Fruit fly (Drosophila melanogaster) whole organism, pupa: ENCODE results near the gene GstD6.
A peak's percentile ranks its signal among the peaks of the same experiment; 100 is the strongest.

Source experiments
- CG10348 ChIP-seq: fragments of 200-800 bp; sonication (Bioruptor generic); IDR thresholded peaks from 2 replicates; pipeline ENCODE4 v1.3.6; 2022; ENCODE audit warnings: missing biosample characterization, missing genetic modification characterization
- CG12605 ChIP-seq: fragments of 200-800 bp; sonication (Bioruptor generic); IDR thresholded peaks from 2 replicates; pipeline ENCODE4 v1.3.6; 2022; ENCODE audit warnings: missing biosample characterization, missing genetic modification characterization
- CG13204 ChIP-seq: fragments of 200-800 bp; sonication (Bioruptor generic); optimal IDR thresholded peaks from 2 replicates; lab custom pipeline; 2018; ENCODE audit warnings: missing biosample characterization, mild to moderate bottlenecking, missing genetic modification characterization, moderate library complexity
- CG14655 ChIP-seq: fragments of 200-800 bp; sonication (Bioruptor generic); optimal IDR thresholded peaks from 3 replicates; lab custom pipeline; 2017; ENCODE audit warnings: mild to moderate bottlenecking, missing biosample characterization, missing genetic modification reagents, missing genetic modification characterization
- CG15710 ChIP-seq: fragments of 200-800 bp; sonication (Bioruptor generic); optimal IDR thresholded peaks from 2 replicates; lab custom pipeline; 2018; ENCODE audit warnings: missing biosample characterization, mild to moderate bottlenecking, missing genetic modification characterization, moderate library complexity
- CG17806 ChIP-seq: fragments of 200-800 bp; sonication (Bioruptor generic); optimal IDR thresholded peaks from 2 replicates; lab custom pipeline; 2018; ENCODE audit warnings: missing biosample characterization, mild to moderate bottlenecking, missing genetic modification characterization, moderate library complexity
- CG32121 ChIP-seq: fragments of 200-800 bp; sonication (Bioruptor generic); IDR thresholded peaks from 2 replicates; pipeline ENCODE4 v1.3.6; 2022; ENCODE audit warnings: missing biosample characterization, missing genetic modification characterization
- CG34367 ChIP-seq: fragments of 200-800 bp; sonication (Bioruptor generic); optimal IDR thresholded peaks from 2 replicates; lab custom pipeline; 2018; ENCODE audit warnings: missing biosample characterization, mild to moderate bottlenecking, missing genetic modification characterization
- CG4496 ChIP-seq: fragments of 200-800 bp; sonication (Bioruptor generic); IDR thresholded peaks from 3 replicates; pipeline ENCODE4 v1.3.6; 2022; ENCODE audit warnings: missing biosample characterization, missing genetic modification characterization
- CG8159 ChIP-seq: fragments of 200-800 bp; sonication (Bioruptor generic); optimal IDR thresholded peaks from 3 replicates; lab custom pipeline; 2018; ENCODE audit warnings: missing biosample characterization, mild to moderate bottlenecking, missing genetic modification characterization, moderate library complexity
- CG8301 ChIP-seq: fragments of 200-800 bp; sonication (Bioruptor generic); optimal IDR thresholded peaks from 2 replicates; lab custom pipeline; 2018; ENCODE audit warnings: missing biosample characterization, mild to moderate bottlenecking, missing genetic modification characterization
- CG9948 ChIP-seq: fragments of 200-800 bp; sonication (Bioruptor generic); optimal IDR thresholded peaks from 2 replicates; lab custom pipeline; 2018; ENCODE audit warnings: missing biosample characterization, mild to moderate bottlenecking, missing genetic modification characterization, moderate library complexity
- D1 ChIP-seq: fragments of 200-800 bp; sonication (Bioruptor generic); optimal IDR thresholded peaks from 2 replicates; lab custom pipeline; 2018; ENCODE audit warnings: missing biosample characterization, mild to moderate bottlenecking, missing genetic modification characterization, moderate library complexity
- EcR ChIP-seq: fragments of 200-800 bp; sonication (Bioruptor generic); optimal IDR thresholded peaks from 3 replicates; lab custom pipeline; 2019; ENCODE audit warnings: missing biosample characterization, missing genetic modification characterization, mild to moderate bottlenecking, moderate library complexity, missing genetic modification reagents
- Ets98B ChIP-seq: fragments of 200-800 bp; sonication (Bioruptor generic); IDR thresholded peaks from 2 replicates; pipeline ENCODE4 v1.3.6; 2022; ENCODE audit warnings: missing biosample characterization, missing genetic modification characterization
- Pif1A ChIP-seq: fragments of 200-800 bp; sonication (Bioruptor generic); optimal IDR thresholded peaks from 3 replicates; lab custom pipeline; 2016; ENCODE audit warnings: missing biosample characterization, missing genetic modification characterization
- Pif1B ChIP-seq: fragments of 200-800 bp; sonication (Bioruptor generic); optimal IDR thresholded peaks from 3 replicates; lab custom pipeline; 2016; ENCODE audit warnings: missing biosample characterization, missing genetic modification characterization
- Snoo ChIP-seq: fragments of 200-800 bp; sonication (Bioruptor generic); optimal IDR thresholded peaks from 3 replicates; lab custom pipeline; 2017; ENCODE audit warnings: missing biosample characterization, mild to moderate bottlenecking, missing genetic modification characterization, inconsistent platforms
- fd96Ca ChIP-seq: fragments of 200-800 bp; sonication (Bioruptor generic); IDR thresholded peaks from 3 replicates; pipeline ENCODE4 v1.3.6; 2022; ENCODE audit warnings: missing biosample characterization, missing genetic modification characterization
- gl ChIP-seq: fragments of 200-800 bp; sonication (Bioruptor generic); optimal IDR thresholded peaks from 2 replicates; lab custom pipeline; 2018; ENCODE audit warnings: missing biosample characterization, mild to moderate bottlenecking, missing genetic modification characterization
- rn ChIP-seq: fragments of 200-800 bp; sonication (Bioruptor generic); IDR thresholded peaks from 2 replicates; pipeline ENCODE4 v1.3.6; 2022; ENCODE audit warnings: missing biosample characterization, missing genetic modification characterization

Gene GstD6

dm6 chr3R:12398054-12398453 is 21.1 kb downstream of the GstD6 start:
- TF ChIP-seq CG4496 (GFP tag; lab: Robert Waterston, UW) (no peak), CG9948 (no peak), D1 (no peak), Pif1B (GFP tag; lab: Kevin White, UChicago) (no peak), CG34367 (tag; lab: Kevin White, UChicago) (no peak)
- TF ChIP-seq, all 21 proteins: peak for 0

- TF ChIP-seq CG13204 (GFP tag; lab: Kevin White, UChicago): no peak
- no peak for TF ChIP-seq Pif1B (GFP tag; lab: Kevin White, UChicago)
- TF ChIP-seq Pif1A (GFP tag; lab: Kevin White, UChicago): no peak
- no peak for TF ChIP-seq CG8301
- TF ChIP-seq CG32121 (GFP tag; lab: Robert Waterston, UW): no peak
- TF ChIP-seq Snoo: no peak
- TF ChIP-seq EcR (GFP tag; lab: Kevin White, UChicago): no peak
- TF ChIP-seq CG4496 (GFP tag; lab: Robert Waterston, UW): no peak
- no peak for TF ChIP-seq gl (tag; lab: Kevin White, UChicago)
- TF ChIP-seq fd96Ca: no peak
- TF ChIP-seq CG14655 (GFP tag; lab: Kevin White, UChicago): no peak
- no peak for TF ChIP-seq CG10348 (GFP tag; lab: Robert Waterston, UW)
- no peak for TF ChIP-seq CG12605 (GFP tag; lab: Robert Waterston, UW)
- TF ChIP-seq CG34367 (tag; lab: Kevin White, UChicago): no peak
- TF ChIP-seq rn (GFP tag; lab: Robert Waterston, UW): no peak
- no peak for TF ChIP-seq D1
- TF ChIP-seq CG8159 (tag; lab: Kevin White, UChicago): no peak
- no peak for TF ChIP-seq Ets98B (GFP tag; lab: Robert Waterston, UW)
- no peak for TF ChIP-seq CG15710
- no peak for TF ChIP-seq CG17806 (tag; lab: Kevin White, UChicago)
Measured at dm6 chr3R:12398620-12399247, 21.8 kb downstream of the GstD6 start, which contains the start of gene Cyp9f3. Gene Cyp9f3 (minus strand): TSS chr3R:12398929.

dm6 chr3R:12401672-12402296 is 24.9 kb downstream of the GstD6 start, which contains the start of gene DNAlig3:
Gene DNAlig3 (minus strand): TSS chr3R:12401839.
- TF ChIP-seq CG8301: no peak
- TF ChIP-seq gl (tag; lab: Kevin White, UChicago): no peak
- no peak for TF ChIP-seq Snoo
- no peak for TF ChIP-seq CG17806 (tag; lab: Kevin White, UChicago)
- peak; percentile 35; the same call in 1 of the 2 replicates for TF ChIP-seq CG12605 (GFP tag; lab: Robert Waterston, UW)

dm6 chr3R:12402935-12403334 is 26.0 kb downstream of the GstD6 start:
- TF ChIP-seq CG8159 (tag; lab: Kevin White, UChicago): peak; percentile 100
- TF ChIP-seq Pif1B (GFP tag; lab: Kevin White, UChicago): peak; percentile 97
- TF ChIP-seq CG13204 (GFP tag; lab: Kevin White, UChicago): no peak
- no peak for TF ChIP-seq CG10348 (GFP tag; lab: Robert Waterston, UW)
- TF ChIP-seq CG9948: peak; percentile 98
- TF ChIP-seq Ets98B (GFP tag; lab: Robert Waterston, UW): peak; percentile 96
- peak; percentile 93 for TF ChIP-seq CG32121 (GFP tag; lab: Robert Waterston, UW)
- peak; percentile 84 for TF ChIP-seq rn (GFP tag; lab: Robert Waterston, UW)
- TF ChIP-seq CG34367 (tag; lab: Kevin White, UChicago): peak; percentile 98
- TF ChIP-seq CG15710: peak; percentile 97
- TF ChIP-seq CG4496 (GFP tag; lab: Robert Waterston, UW): no peak
- TF ChIP-seq CG14655 (GFP tag; lab: Kevin White, UChicago): peak; percentile 95
- TF ChIP-seq CG8301: peak; percentile 100
- TF ChIP-seq EcR (GFP tag; lab: Kevin White, UChicago): peak; percentile 22
- TF ChIP-seq Pif1A (GFP tag; lab: Kevin White, UChicago): peak; percentile 95
- TF ChIP-seq Snoo: peak; percentile 98
- peak; percentile 84 for TF ChIP-seq fd96Ca
- TF ChIP-seq CG12605 (GFP tag; lab: Robert Waterston, UW): peak; percentile 96
- TF ChIP-seq D1: peak; percentile 99
- peak; percentile 93 for TF ChIP-seq gl (tag; lab: Kevin White, UChicago)
- TF ChIP-seq CG17806 (tag; lab: Kevin White, UChicago): peak; percentile 97

dm6 chr3R:12405134-12405533 is 28.2 kb downstream of the GstD6 start:
- no peak for TF ChIP-seq CG4496 (GFP tag; lab: Robert Waterston, UW)
- TF ChIP-seq EcR (GFP tag; lab: Kevin White, UChicago): no peak
- TF ChIP-seq CG14655 (GFP tag; lab: Kevin White, UChicago): no peak
- TF ChIP-seq CG12605 (GFP tag; lab: Robert Waterston, UW): no peak
- TF ChIP-seq Ets98B (GFP tag; lab: Robert Waterston, UW): no peak
- no peak for TF ChIP-seq CG17806 (tag; lab: Kevin White, UChicago)
- TF ChIP-seq Pif1B (GFP tag; lab: Kevin White, UChicago): no peak
- TF ChIP-seq CG9948: no peak
- no peak for TF ChIP-seq gl (tag; lab: Kevin White, UChicago)
- TF ChIP-seq Snoo: no peak

dm6 chr3R:12405928-12406234 is 29.0 kb downstream of the GstD6 start, which contains the start of gene Cyp9f2:
Gene Cyp9f2 (minus strand): TSS chr3R:12406028.
- TF ChIP-seq CG14655 (GFP tag; lab: Kevin White, UChicago) (no peak), gl (tag; lab: Kevin White, UChicago) (no peak), CG13204 (GFP tag; lab: Kevin White, UChicago) (no peak), CG9948 (no peak), Pif1A (GFP tag; lab: Kevin White, UChicago) (no peak), CG15710 (no peak), CG4496 (GFP tag; lab: Robert Waterston, UW) (no peak), CG17806 (tag; lab: Kevin White, UChicago) (no peak), CG12605 (GFP tag; lab: Robert Waterston, UW) (no peak), EcR (GFP tag; lab: Kevin White, UChicago) (no peak), CG32121 (GFP tag; lab: Robert Waterston, UW) (no peak), Ets98B (GFP tag; lab: Robert Waterston, UW) (no peak), CG10348 (GFP tag; lab: Robert Waterston, UW) (no peak), D1 (no peak), CG34367 (tag; lab: Kevin White, UChicago) (no peak), CG8301 (no peak), rn (GFP tag; lab: Robert Waterston, UW) (no peak), CG8159 (tag; lab: Kevin White, UChicago) (no peak), Snoo (no peak)
